Fruit fly (Drosophila melanogaster) whole organism, embryonic: ENCODE data around the gene kis.

Experiments
- Abd-B ChIP-seq: fragments of 200-800 bp; sonication (Bioruptor generic); optimal IDR thresholded peaks from 2 replicates; lab custom pipeline; 2018; ENCODE audit warnings: missing biosample characterization, mild to moderate bottlenecking, missing genetic modification characterization, moderate library complexity
- B-H1 ChIP-seq: fragments of 200-800 bp; sonication (Bioruptor generic); IDR thresholded peaks from 3 replicates; pipeline ENCODE4 v1.3.6; 2022; ENCODE audit warnings: missing biosample characterization, missing genetic modification characterization
- CG11398 ChIP-seq: fragments of 200-800 bp; sonication (Bioruptor generic); optimal IDR thresholded peaks from 2 replicates; lab custom pipeline; 2016; ENCODE audit warnings: missing biosample characterization, missing genetic modification characterization
- CG13775 ChIP-seq: fragments of 200-800 bp; sonication (Bioruptor generic); optimal IDR thresholded peaks from 3 replicates; lab custom pipeline; 2017; ENCODE audit warnings: missing biosample characterization, mild to moderate bottlenecking, missing genetic modification characterization
- CG14014 ChIP-seq: fragments of 200-800 bp; sonication (Bioruptor generic); IDR thresholded peaks from 2 replicates; pipeline ENCODE4 v1.3.6; 2022; ENCODE audit warnings: missing biosample characterization, missing genetic modification characterization
- CG15269 ChIP-seq: fragments of 200-800 bp; sonication (Bioruptor generic); optimal IDR thresholded peaks from 2 replicates; lab custom pipeline; 2018; ENCODE audit warnings: missing biosample characterization, mild to moderate bottlenecking, missing genetic modification characterization, moderate library complexity
- CG15514 ChIP-seq: fragments of 200-800 bp; sonication (Bioruptor generic); optimal IDR thresholded peaks from 3 replicates; lab custom pipeline; 2017; ENCODE audit warnings: missing biosample characterization, missing genetic modification characterization, mild to moderate bottlenecking, moderate library complexity, missing genetic modification reagents
- CG1647 ChIP-seq: fragments of 200-800 bp; sonication (Bioruptor generic); optimal IDR thresholded peaks from 3 replicates; lab custom pipeline; 2016; ENCODE audit warnings: missing biosample characterization, missing genetic modification characterization
- CG17385 ChIP-seq: fragments of 200-800 bp; sonication (Bioruptor generic); optimal IDR thresholded peaks from 3 replicates; lab custom pipeline; 2018; ENCODE audit warnings: missing biosample characterization, mild to moderate bottlenecking, missing genetic modification characterization
- CG3163 ChIP-seq: fragments of 200-800 bp; sonication (Bioruptor generic); optimal IDR thresholded peaks from 3 replicates; lab custom pipeline; 2016; ENCODE audit warnings: missing biosample characterization, missing genetic modification characterization
- CG4282 ChIP-seq: fragments of 200-800 bp; sonication (Bioruptor generic); optimal IDR thresholded peaks from 2 replicates; lab custom pipeline; 2016; ENCODE audit warnings: missing biosample characterization, missing genetic modification characterization
- CG6272 ChIP-seq: fragments of 200-800 bp; sonication (Bioruptor generic); IDR thresholded peaks from 2 replicates; pipeline ENCODE4 v1.3.6; 2022; ENCODE audit warnings: missing biosample characterization, missing genetic modification characterization
- CG7271 ChIP-seq: fragments of 200-800 bp; sonication (Bioruptor generic); optimal IDR thresholded peaks from 2 replicates; lab custom pipeline; 2018; ENCODE audit warnings: missing biosample characterization, mild to moderate bottlenecking, missing genetic modification characterization, moderate library complexity
- CG8359 ChIP-seq: fragments of 200-800 bp; sonication (Bioruptor generic); optimal IDR thresholded peaks from 2 replicates; lab custom pipeline; 2017; ENCODE audit warnings: missing biosample characterization, mild to moderate bottlenecking, missing genetic modification characterization, borderline replicate concordance
- CG8765 ChIP-seq: fragments of 200-800 bp; sonication (Bioruptor generic); IDR thresholded peaks from 2 replicates; pipeline ENCODE4 v1.3.6; 2022; ENCODE audit warnings: missing biosample characterization, missing genetic modification characterization
- CG9609 ChIP-seq: fragments of 200-800 bp; sonication (Bioruptor generic); optimal IDR thresholded peaks from 3 replicates; lab custom pipeline; 2016; ENCODE audit warnings: missing biosample characterization, missing genetic modification characterization
- CG9797 ChIP-seq: fragments of 200-800 bp; sonication (Bioruptor generic); optimal IDR thresholded peaks from 3 replicates; lab custom pipeline; 2018; ENCODE audit warnings: missing biosample characterization, mild to moderate bottlenecking, missing genetic modification characterization
- Drgx ChIP-seq: fragments of 200-800 bp; sonication (Bioruptor generic); IDR thresholded peaks from 2 replicates; pipeline ENCODE4 v1.3.6; 2022; ENCODE audit warnings: missing biosample characterization, missing genetic modification characterization
- Kr ChIP-seq: fragments of 200-800 bp; sonication (Bioruptor generic); optimal IDR thresholded peaks from 2 replicates; lab custom pipeline; 2017; ENCODE audit warnings: missing biosample characterization, mild to moderate bottlenecking, missing genetic modification characterization
- Lim3 ChIP-seq: fragments of 200-800 bp; sonication (Bioruptor generic); IDR thresholded peaks from 2 replicates; pipeline ENCODE4 v1.3.6; 2022; ENCODE audit warnings: missing biosample characterization, missing genetic modification characterization
- Lpt ChIP-seq: fragments of >200 bp; optimal IDR thresholded peaks from 2 replicates; lab custom pipeline; 2018; ENCODE audit warnings: missing biosample characterization, missing genetic modification characterization
- NfI ChIP-seq: fragments of 200-800 bp; sonication (Bioruptor generic); optimal IDR thresholded peaks from 3 replicates; lab custom pipeline; 2018; ENCODE audit warnings: missing biosample characterization, mild to moderate bottlenecking, missing genetic modification characterization, moderate library complexity
- Usf ChIP-seq: fragments of 200-800 bp; sonication (Bioruptor generic); optimal IDR thresholded peaks from 2 replicates; lab custom pipeline; 2017; ENCODE audit warnings: missing genotype, missing biosample characterization, missing genetic modification characterization
- ab ChIP-seq: fragments of 200-800 bp; sonication (Bioruptor generic); optimal IDR thresholded peaks from 2 replicates; lab custom pipeline; 2016; ENCODE audit warnings: missing biosample characterization, missing genetic modification characterization
- bigmax ChIP-seq: fragments of 200-800 bp; sonication (Bioruptor generic); optimal IDR thresholded peaks from 2 replicates; lab custom pipeline; 2018; ENCODE audit warnings: missing biosample characterization, mild to moderate bottlenecking, missing genetic modification characterization
- chif ChIP-seq, 2 experiments: fragments of 200-800 bp; sonication (Bioruptor generic); optimal IDR thresholded peaks; 3 replicates each; lab custom pipeline; 2016; ENCODE audit warnings: missing biosample characterization in 2 of 2, missing genetic modification characterization in 2 of 2
- dati ChIP-seq: fragments of 200-800 bp; sonication (Bioruptor generic); IDR thresholded peaks from 2 replicates; pipeline ENCODE4 v1.3.6; 2022; ENCODE audit warnings: missing biosample characterization, missing genetic modification characterization
- ems ChIP-seq: fragments of 200-800 bp; sonication (Bioruptor generic); optimal IDR thresholded peaks from 3 replicates; lab custom pipeline; 2016; ENCODE audit warnings: missing biosample characterization, missing genetic modification characterization
- fd64A ChIP-seq: fragments of 200-800 bp; sonication (Bioruptor generic); optimal IDR thresholded peaks from 3 replicates; lab custom pipeline; 2018; ENCODE audit warnings: missing biosample characterization, mild to moderate bottlenecking, missing genetic modification characterization
- fu2 ChIP-seq: fragments of 200-800 bp; sonication (Bioruptor generic); optimal IDR thresholded peaks from 2 replicates; lab custom pipeline; 2016; ENCODE audit warnings: missing biosample characterization, missing genetic modification characterization
- gsb ChIP-seq: fragments of 200-800 bp; sonication (Bioruptor generic); IDR thresholded peaks from 2 replicates; pipeline ENCODE4 v1.3.6; 2022; ENCODE audit warnings: missing biosample characterization, missing genetic modification characterization
- gt ChIP-seq: fragments of 200-800 bp; sonication (Bioruptor generic); IDR thresholded peaks from 2 replicates; pipeline ENCODE4 v1.3.6; 2022; ENCODE audit warnings: missing biosample characterization, missing genetic modification characterization
- hkb ChIP-seq, 2 experiments: fragments of 200-800 bp in 1 of 2; fragments of >200 bp in 1 of 2; sonication (Bioruptor generic) in 1 of 2; IDR thresholded peaks in 1 of 2; optimal IDR thresholded peaks in 1 of 2; 2 replicates each; pipeline versions ENCODE4 v1.3.6 to Lab custom; 2017 to 2022; ENCODE audit warnings: missing biosample characterization in 1 of 2, missing genetic modification characterization in 1 of 2
- onecut ChIP-seq: fragments of 200-800 bp; sonication (Bioruptor generic); IDR thresholded peaks from 2 replicates; pipeline ENCODE4 v1.3.6; 2022; ENCODE audit warnings: missing biosample characterization, missing genetic modification characterization
- ro ChIP-seq: fragments of 200-800 bp; sonication (Bioruptor generic); IDR thresholded peaks from 2 replicates; pipeline ENCODE4 v1.3.6; 2022; ENCODE audit warnings: missing biosample characterization, missing genetic modification characterization
- sens ChIP-seq: fragments of 200-800 bp; sonication (Bioruptor generic); peaks from one replicate; lab custom pipeline; 2016; ENCODE audit warnings: missing biosample characterization, missing genetic modification characterization
- sens-2 ChIP-seq: fragments of 200-800 bp; sonication (Bioruptor generic); IDR thresholded peaks from 2 replicates; pipeline ENCODE4 v1.3.6; 2022; ENCODE audit warnings: missing biosample characterization, missing genetic modification characterization
- slp2 ChIP-seq: fragments of 200-800 bp; sonication (Bioruptor generic); optimal IDR thresholded peaks from 2 replicates; lab custom pipeline; 2016; ENCODE audit warnings: missing biosample characterization, missing genetic modification characterization
- tio ChIP-seq: fragments of 200-800 bp; sonication (Bioruptor generic); optimal IDR thresholded peaks from 2 replicates; lab custom pipeline; 2017; ENCODE audit warnings: missing biosample characterization, missing genetic modification characterization, inconsistent platforms
- tup ChIP-seq: fragments of 200-800 bp; sonication (Bioruptor generic); optimal IDR thresholded peaks from 2 replicates; lab custom pipeline; 2016; ENCODE audit warnings: missing biosample characterization, mild to moderate bottlenecking, missing genetic modification characterization, moderate library complexity
- unpg ChIP-seq: fragments of 200-800 bp; sonication (Bioruptor generic); optimal IDR thresholded peaks from 3 replicates; lab custom pipeline; 2018; ENCODE audit warnings: missing biosample characterization, mild to moderate bottlenecking, missing genetic modification characterization, moderate library complexity
- zfh1 ChIP-seq: fragments of 200-800 bp; sonication (Bioruptor generic); IDR thresholded peaks from 3 replicates; pipeline ENCODE4 v1.3.6; 2022; ENCODE audit warnings: missing biosample characterization, missing genetic modification characterization

The kis gene

dm6 chr2L:223351-223750 is 27.3 kb downstream of the kis start (continued):
- TF ChIP-seq onecut (GFP tag; lab: Robert Waterston, UW) (peak; percentile 52), tup (GFP tag; lab: Kevin White, UChicago) (peak; percentile 81), hkb (optimal IDR thresholded peaks at IDR 0.05; lab: Kevin White, UChicago) (no peak), hkb (GFP tag; IDR thresholded peaks at IDR 0.05; lab: Robert Waterston, UW) (peak; percentile 92), CG1647 (peak; percentile 88), bigmax (GFP tag; lab: Kevin White, UChicago) (no peak), CG13775 (GFP tag; lab: Kevin White, UChicago) (peak; percentile 84), CG15514 (GFP tag; lab: Kevin White, UChicago) (peak; percentile 51), CG9797 (peak; percentile 27), CG4282 (GFP tag; lab: Kevin White, UChicago) (peak; percentile 91), NfI (GFP tag; lab: Kevin White, UChicago) (peak; percentile 76), slp2 (GFP tag; lab: Kevin White, UChicago) (peak; percentile 75), CG8359 (GFP tag; lab: Kevin White, UChicago) (peak; percentile 59), CG17385 (peak; percentile 78), CG8765 (GFP tag; lab: Robert Waterston, UW) (peak; percentile 83; the same call in 1 of the 2 replicates), CG11398 (peak; percentile 63), zfh1 (GFP tag; lab: Robert Waterston, UW) (peak; percentile 97), gsb (GFP tag; lab: Robert Waterston, UW) (no peak), CG14014 (GFP tag; lab: Robert Waterston, UW) (peak; percentile 77; the same call in 1 of the 2 replicates), Drgx (peak; percentile 93), B-H1 (peak; percentile 87), unpg (GFP tag; lab: Kevin White, UChicago) (peak; percentile 90), sens (GFP tag; lab: Kevin White, UChicago) (peak; percentile 98), CG9609 (GFP tag; lab: Kevin White, UChicago) (peak; percentile 84), fu2 (GFP tag; lab: Kevin White, UChicago) (peak; percentile 53), Usf (GFP tag; lab: Kevin White, UChicago) (peak; percentile 26), Lim3 (0 out of 2 replicates have a peak, but pooled peaks have one; percentile 16), Abd-B (GFP tag; lab: Kevin White, UChicago) (peak; percentile 83), CG7271 (tag; lab: Kevin White, UChicago) (peak; percentile 74), sens-2 (GFP tag; lab: Robert Waterston, UW) (peak; percentile 93), CG15269 (tag; lab: Kevin White, UChicago) (peak; percentile 77), gt (peak; percentile 79), ems (peak; percentile 90), Kr (GFP tag; lab: Kevin White, UChicago) (no peak), chif (GFP tag; optimal IDR thresholded peaks at IDR 0.05; lab: Kevin White, UChicago) (peak; percentile 88 to 92), fd64A (peak; percentile 68), Lpt (no peak), ro (GFP tag; lab: Robert Waterston, UW) (peak; percentile 61; the same call in 1 of the 2 replicates), dati (peak; percentile 87), tio (GFP tag; lab: Kevin White, UChicago) (peak; percentile 85), CG6272 (GFP tag; lab: Robert Waterston, UW) (peak; percentile 65), ab (GFP tag; lab: Kevin White, UChicago) (peak; percentile 63), CG3163 (GFP tag; lab: Kevin White, UChicago) (peak; percentile 38)
